Worm (Caenorhabditis elegans) whole organism, L2 larva: ENCODE measurements around the gene Y54F10AM.6.

Source experiments
- F13H6.1 ChIP-seq: sonication (generic microtip); optimal IDR thresholded peaks from 2 replicates; lab custom pipeline; 2016; ENCODE audit warnings: missing genetic modification characterization, missing compliant biosample characterization
- alr-1 ChIP-seq: fragments of 150-350 bp; optimal IDR thresholded peaks from 2 replicates; lab custom pipeline; 2014; ENCODE audit warnings: missing biosample characterization, missing genetic modification characterization
- ama-1 ChIP-seq: fragments of 150-350 bp; optimal IDR thresholded peaks from 2 replicates; lab custom pipeline; 2018; ENCODE audit warnings: inconsistent platforms
- lin-39 ChIP-seq: fragments of 150-350 bp; optimal IDR thresholded peaks from 2 replicates; lab custom pipeline; 2014; ENCODE audit warnings: missing biosample characterization, missing genetic modification reagents, missing genetic modification characterization
- nhr-25 ChIP-seq: fragments of 150-350 bp; sonication (generic microtip); optimal IDR thresholded peaks from 3 replicates; lab custom pipeline; 2014; ENCODE audit warnings: missing biosample characterization, missing genetic modification characterization
- nhr-77 ChIP-seq: fragments of 150-350 bp; optimal IDR thresholded peaks from 2 replicates; lab custom pipeline; 2014; ENCODE audit warnings: missing biosample characterization, missing genetic modification characterization
- sma-3 ChIP-seq: sonication (generic microtip); optimal IDR thresholded peaks from 2 replicates; lab custom pipeline; 2016; ENCODE audit warnings: missing genetic modification reagents, missing genetic modification characterization, missing compliant biosample characterization
- sma-9 ChIP-seq, 2 experiments: fragments of 150-350 bp in 1 of 2; sonication (generic microtip) in 1 of 2; optimal IDR thresholded peaks; 2 replicates each; lab custom pipeline; 2014 to 2016; ENCODE audit warnings: missing genetic modification characterization in 2 of 2, mild to moderate bottlenecking in 1 of 2, missing biosample characterization in 1 of 2, missing compliant biosample characterization in 1 of 2, missing genetic modification reagents in 1 of 2, moderate library complexity in 1 of 2
- unc-39 ChIP-seq: fragments of 150-350 bp; optimal IDR thresholded peaks from 2 replicates; lab custom pipeline; 2014; ENCODE audit warnings: missing biosample characterization, missing genetic modification characterization
- unc-62 ChIP-seq: fragments of 150-350 bp; optimal IDR thresholded peaks from 2 replicates; lab custom pipeline; 2014; ENCODE audit warnings: missing biosample characterization, missing genetic modification reagents, missing genetic modification characterization
- zag-1 ChIP-seq: fragments of 150-350 bp; optimal IDR thresholded peaks from 2 replicates; lab custom pipeline; 2014; ENCODE audit warnings: missing biosample characterization, missing genetic modification characterization

ce11 chrIII:2508518-2508917 is at the start of gene Y54F10AM.6:
- TF ChIP-seq lin-39 (no peak), sma-9 (GFP tag; optimal IDR thresholded peaks at IDR 0.05; lab: Kevin White, UChicago) (no peak), sma-9 (tag; optimal IDR thresholded peaks at IDR 0.05; lab: Kevin White, UChicago) (no peak), ama-1 (lab: Kevin White, UChicago) (no peak), sma-3 (GFP tag; lab: Kevin White, UChicago) (no peak), nhr-77 (no peak), zag-1 (tag; lab: Kevin White, UChicago) (no peak), nhr-25 (tag; lab: Kevin White, UChicago) (no peak), unc-39 (tag; lab: Kevin White, UChicago) (no peak), unc-62 (GFP tag; lab: Kevin White, UChicago) (no peak), F13H6.1 (tag; lab: Kevin White, UChicago) (no peak), alr-1 (tag; lab: Kevin White, UChicago) (no peak)
